Fruit fly (Drosophila melanogaster): ENCODE data around the gene NSD.

The NSD gene

dm6 chr3R:27919385-27919789, 18.3 kb downstream of the NSD start, which contains the start of gene Boh1 (continued):
- TF ChIP-seq ro (GFP tag; IDR thresholded peaks at IDR 0.05) (no peak), CG12219 (GFP tag; optimal IDR thresholded peaks at IDR 0.05) (no peak), Hr78 (GFP tag; optimal IDR thresholded peaks at IDR 0.05) (no peak), toy (GFP tag; IDR thresholded peaks at IDR 0.05) (no peak), Elba2 (GFP tag; optimal IDR thresholded peaks at IDR 0.05) (no peak), CG12659 (GFP tag; optimal IDR thresholded peaks at IDR 0.05) (peak; percentile 39), run (tag; optimal IDR thresholded peaks at IDR 0.05) (no peak), CG1792 (GFP tag; optimal IDR thresholded peaks at IDR 0.05) (no peak), CG8765 (GFP tag; IDR thresholded peaks at IDR 0.05) (no peak), gce (GFP tag; IDR thresholded peaks at IDR 0.05) (no peak), CG14050 (GFP tag; IDR thresholded peaks at IDR 0.05) (no peak), Asciz (GFP tag; optimal IDR thresholded peaks at IDR 0.05) (no peak), Fer3 (tag; optimal IDR thresholded peaks at IDR 0.05) (peak; percentile 17), CG4282 (GFP tag; optimal IDR thresholded peaks at IDR 0.05) (no peak), Nf-YA (GFP tag; IDR thresholded peaks at IDR 0.05) (no peak), CG33557 (GFP tag; optimal IDR thresholded peaks at IDR 0.05) (peak; percentile 37), CG33213 (GFP tag; optimal IDR thresholded peaks at IDR 0.05) (peak; percentile 22), h (optimal IDR thresholded peaks at IDR 0.05) (no peak), zen2 (GFP tag; IDR thresholded peaks at IDR 0.05; ENCODE audit: partially characterized antibody) (no peak), CG12104 (GFP tag; optimal IDR thresholded peaks at IDR 0.05) (no peak), CG11504 (tag; optimal IDR thresholded peaks at IDR 0.05) (peak; percentile 90), CG34422 (GFP tag; IDR thresholded peaks at IDR 0.05) (no peak), CG6765 (GFP tag; optimal IDR thresholded peaks at IDR 0.05) (peak; percentile 37), Meics (GFP tag; optimal IDR thresholded peaks at IDR 0.05) (peak; percentile 30), CG2875 (GFP tag; optimal IDR thresholded peaks at IDR 0.05) (no peak), ewg (GFP tag; optimal IDR thresholded peaks at IDR 0.05) (no peak), HLHmδ (GFP tag; optimal IDR thresholded peaks at IDR 0.05) (no peak), trem (tag; optimal IDR thresholded peaks at IDR 0.05) (peak; percentile 65), crol (GFP tag; IDR thresholded peaks at IDR 0.05) (no peak), HLH3B (GFP tag; IDR thresholded peaks at IDR 0.05) (no peak), Atf-2 (GFP tag; optimal IDR thresholded peaks at IDR 0.05) (no peak), croc (GFP tag; conservative IDR thresholded peaks at IDR 0.05) (no peak), CG43689 (GFP tag; IDR thresholded peaks at IDR 0.05) (no peak), schlank (tag; optimal IDR thresholded peaks at IDR 0.05) (no peak), jumu (GFP tag; optimal IDR thresholded peaks at IDR 0.05) (no peak), chif (GFP tag; optimal IDR thresholded peaks at IDR 0.05) (no peak), dmrt11E (tag; optimal IDR thresholded peaks at IDR 0.05) (peak; percentile 14), btn (GFP tag; optimal IDR thresholded peaks at IDR 0.05) (no peak), chn (GFP tag; optimal IDR thresholded peaks at IDR 0.05) (no peak), gfzf (GFP tag; optimal IDR thresholded peaks at IDR 0.05) (no peak), tin (GFP tag; optimal IDR thresholded peaks at IDR 0.05) (no peak), CG8924 (tag; optimal IDR thresholded peaks at IDR 0.05) (peak; percentile 62), CG4360 (GFP tag; IDR thresholded peaks at IDR 0.05) (no peak), Bgb (GFP tag; IDR thresholded peaks at IDR 0.05; ENCODE audit: partially characterized antibody) (no peak), tna (GFP tag; IDR thresholded peaks at IDR 0.05; ENCODE audit: partially characterized antibody) (no peak), CG31388 (GFP tag; optimal IDR thresholded peaks at IDR 0.05) (no peak), MESR4 (GFP tag; optimal IDR thresholded peaks at IDR 0.05) (no peak), CTCF (GFP tag; optimal IDR thresholded peaks at IDR 0.05) (no peak), Doc2 (GFP tag; IDR thresholded peaks at IDR 0.05) (no peak), Atf6 (GFP tag; IDR thresholded peaks at IDR 0.05) (no peak), Bdp1 (GFP tag; optimal IDR thresholded peaks at IDR 0.05) (no peak), CG11456 (GFP tag; IDR thresholded peaks at IDR 0.05) (no peak), CG15073 (GFP tag; optimal IDR thresholded peaks at IDR 0.05) (no peak)
